Fruit fly (Drosophila melanogaster) S2 (cell line): ENCODE data around the gene RpS7.

Source experiments
- CG8478 ChIP-seq: fragments of >200 bp; optimal IDR thresholded peaks from 2 replicates; lab custom pipeline; 2018
- CTCF ChIP-seq, 2 experiments: fragments of >200 bp; optimal IDR thresholded peaks; 2 replicates each; lab custom pipeline; 2018

dm6 chr3R:30176314-30176713 is 32.5 kb downstream of the RpS7 start:
- no peak for TF ChIP-seq CG8478 (lab: Kevin White, UChicago)
- TF ChIP-seq CTCF (optimal IDR thresholded peaks at IDR 0.05; lab: Kevin White, UChicago): no peak
